Fruit fly (Drosophila melanogaster) whole organism, pupa: ENCODE results near the gene CG31784.

Experiments
- CG10348 ChIP-seq: fragments of 200-800 bp; sonication (Bioruptor generic); IDR thresholded peaks from 2 replicates; pipeline ENCODE4 v1.3.6; 2022; ENCODE audit warnings: missing biosample characterization, missing genetic modification characterization
- CG13204 ChIP-seq: fragments of 200-800 bp; sonication (Bioruptor generic); optimal IDR thresholded peaks from 2 replicates; lab custom pipeline; 2018; ENCODE audit warnings: missing biosample characterization, mild to moderate bottlenecking, missing genetic modification characterization, moderate library complexity
- CG17806 ChIP-seq: fragments of 200-800 bp; sonication (Bioruptor generic); optimal IDR thresholded peaks from 2 replicates; lab custom pipeline; 2018; ENCODE audit warnings: missing biosample characterization, mild to moderate bottlenecking, missing genetic modification characterization, moderate library complexity
- CG32121 ChIP-seq: fragments of 200-800 bp; sonication (Bioruptor generic); IDR thresholded peaks from 2 replicates; pipeline ENCODE4 v1.3.6; 2022; ENCODE audit warnings: missing biosample characterization, missing genetic modification characterization
- CG34367 ChIP-seq: fragments of 200-800 bp; sonication (Bioruptor generic); optimal IDR thresholded peaks from 2 replicates; lab custom pipeline; 2018; ENCODE audit warnings: missing biosample characterization, mild to moderate bottlenecking, missing genetic modification characterization
- CG9948 ChIP-seq: fragments of 200-800 bp; sonication (Bioruptor generic); optimal IDR thresholded peaks from 2 replicates; lab custom pipeline; 2018; ENCODE audit warnings: missing biosample characterization, mild to moderate bottlenecking, missing genetic modification characterization, moderate library complexity
- D1 ChIP-seq: fragments of 200-800 bp; sonication (Bioruptor generic); optimal IDR thresholded peaks from 2 replicates; lab custom pipeline; 2018; ENCODE audit warnings: missing biosample characterization, mild to moderate bottlenecking, missing genetic modification characterization, moderate library complexity
- Snoo ChIP-seq: fragments of 200-800 bp; sonication (Bioruptor generic); optimal IDR thresholded peaks from 3 replicates; lab custom pipeline; 2017; ENCODE audit warnings: missing biosample characterization, mild to moderate bottlenecking, missing genetic modification characterization, inconsistent platforms
- rn ChIP-seq: fragments of 200-800 bp; sonication (Bioruptor generic); IDR thresholded peaks from 2 replicates; pipeline ENCODE4 v1.3.6; 2022; ENCODE audit warnings: missing biosample characterization, missing genetic modification characterization

CG31784 gene

DNA sequence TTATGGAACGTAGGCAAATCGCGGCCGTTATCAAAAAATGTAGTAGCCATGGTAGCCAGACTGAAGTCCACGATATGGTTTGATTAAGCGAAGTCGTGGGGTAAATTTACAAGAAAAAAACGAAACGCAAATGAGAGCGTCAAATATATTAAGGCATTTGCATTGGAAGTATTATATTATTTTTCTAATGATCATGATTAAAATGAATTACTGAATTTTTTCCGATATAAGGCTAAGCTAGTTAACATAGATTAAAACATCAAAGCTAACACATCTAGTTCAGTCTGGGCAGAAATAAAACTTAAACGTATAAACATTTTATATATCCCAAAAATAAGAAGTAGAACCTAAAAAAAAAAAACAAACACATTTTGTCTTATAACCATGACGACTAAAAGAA lies 38.4 kb downstream of the CG31784 start, which contains the start of gene CG12620:
Gene CG12620, plus strand, starts transcription at position 301 of the 400 bp plus-strand sequence.
- no peak for TF ChIP-seq CG13204
- TF ChIP-seq CG9948 (tag; lab: Kevin White, UChicago), result no peak
- no peak for TF ChIP-seq rn (GFP tag; lab: Robert Waterston, UW)
- TF ChIP-seq CG34367 (tag; lab: Kevin White, UChicago), result no peak
- no peak for TF ChIP-seq CG17806 (tag; lab: Kevin White, UChicago)
- TF ChIP-seq CG32121 (GFP tag; lab: Robert Waterston, UW), result no peak
- no peak for TF ChIP-seq Snoo (tag; lab: Kevin White, UChicago)
- TF ChIP-seq CG10348, result no peak
- TF ChIP-seq D1 (tag; lab: Kevin White, UChicago), result no peak
